Fruit fly (Drosophila melanogaster) whole organism, embryonic: ENCODE data around the gene msps.

Source experiments
- CG11085 ChIP-seq: fragments of 200-800 bp; sonication (Bioruptor generic); IDR thresholded peaks from 2 replicates; pipeline ENCODE4 v1.3.6; 2022; ENCODE audit warnings: missing biosample characterization, missing genetic modification characterization
- CG1529 ChIP-seq: fragments of 200-800 bp; sonication (Bioruptor generic); optimal IDR thresholded peaks from 3 replicates; lab custom pipeline; 2018; ENCODE audit warnings: missing biosample characterization, missing genetic modification characterization
- CG1603 ChIP-seq: fragments of 200-800 bp; sonication (Bioruptor generic); optimal IDR thresholded peaks from 2 replicates; lab custom pipeline; 2019; ENCODE audit warnings: missing biosample characterization, mild to moderate bottlenecking, missing genetic modification characterization, moderate library complexity
- CG17328 ChIP-seq: fragments of 200-800 bp; sonication (Bioruptor generic); IDR thresholded peaks from 2 replicates; pipeline ENCODE4 v1.3.6; 2022; ENCODE audit warnings: missing biosample characterization, missing genetic modification characterization
- CG17359 ChIP-seq: fragments of 200-800 bp; sonication (Bioruptor generic); optimal IDR thresholded peaks from 3 replicates; lab custom pipeline; 2018; ENCODE audit warnings: missing biosample characterization, mild to moderate bottlenecking, missing genetic modification characterization, moderate library complexity
- CG17912 ChIP-seq: fragments of 200-800 bp; sonication (Bioruptor generic); optimal IDR thresholded peaks from 2 replicates; lab custom pipeline; 2018; ENCODE audit warnings: missing biosample characterization, mild to moderate bottlenecking, missing genetic modification characterization
- CG18764 ChIP-seq: fragments of 200-800 bp; sonication (Bioruptor generic); optimal IDR thresholded peaks from 3 replicates; lab custom pipeline; 2016; ENCODE audit warnings: missing biosample characterization, missing genetic modification characterization
- CG2116 ChIP-seq: fragments of 200-800 bp; sonication (Bioruptor generic); optimal IDR thresholded peaks from 3 replicates; lab custom pipeline; 2018; ENCODE audit warnings: missing biosample characterization, mild to moderate bottlenecking, missing genetic modification characterization
- CG2712 ChIP-seq: fragments of 200-800 bp; optimal IDR thresholded peaks from 3 replicates; lab custom pipeline; 2019; ENCODE audit warnings: missing biosample characterization, mild to moderate bottlenecking, missing genetic modification characterization, moderate library complexity
- CG3163 ChIP-seq: fragments of 200-800 bp; sonication (Bioruptor generic); optimal IDR thresholded peaks from 3 replicates; lab custom pipeline; 2016; ENCODE audit warnings: missing biosample characterization, missing genetic modification characterization
- CG33557 ChIP-seq: fragments of 200-800 bp; sonication (Bioruptor generic); optimal IDR thresholded peaks from 2 replicates; lab custom pipeline; 2019; ENCODE audit warnings: missing biosample characterization, mild to moderate bottlenecking, missing genetic modification characterization, moderate library complexity
- CG3407 ChIP-seq: fragments of 200-800 bp; sonication (Bioruptor generic); optimal IDR thresholded peaks from 2 replicates; lab custom pipeline; 2018; ENCODE audit warnings: missing biosample characterization, mild to moderate bottlenecking, missing genetic modification characterization
- CG4282 ChIP-seq: fragments of 200-800 bp; sonication (Bioruptor generic); optimal IDR thresholded peaks from 2 replicates; lab custom pipeline; 2016; ENCODE audit warnings: missing biosample characterization, missing genetic modification characterization
- CG4424 ChIP-seq: fragments of 200-800 bp; sonication (Bioruptor generic); optimal IDR thresholded peaks from 3 replicates; lab custom pipeline; 2016; ENCODE audit warnings: missing biosample characterization, missing genetic modification characterization
- CG4854 ChIP-seq: fragments of 200-800 bp; sonication (Bioruptor generic); optimal IDR thresholded peaks from 2 replicates; lab custom pipeline; 2016; ENCODE audit warnings: missing biosample characterization, missing genetic modification characterization, inconsistent platforms
- CG5180 ChIP-seq: fragments of 200-800 bp; sonication (Bioruptor generic); optimal IDR thresholded peaks from 3 replicates; lab custom pipeline; 2017; ENCODE audit warnings: missing biosample characterization, missing genetic modification characterization, mild to moderate bottlenecking, moderate library complexity, missing genetic modification reagents
- CG7556 ChIP-seq: fragments of 200-800 bp; sonication (Bioruptor generic); optimal IDR thresholded peaks from 2 replicates; lab custom pipeline; 2017; ENCODE audit warnings: missing biosample characterization, mild to moderate bottlenecking, missing genetic modification characterization
- E2f2 ChIP-seq: fragments of 200-800 bp; sonication (Bioruptor generic); IDR thresholded peaks from 2 replicates; pipeline ENCODE4 v1.3.6; 2022; ENCODE audit warnings: missing biosample characterization, missing genetic modification characterization
- Fer1 ChIP-seq: fragments of 200-800 bp; sonication (Bioruptor generic); optimal IDR thresholded peaks from 2 replicates; lab custom pipeline; 2017; ENCODE audit warnings: missing biosample characterization, mild to moderate bottlenecking, missing genetic modification characterization
- Fer2 ChIP-seq: fragments of 200-800 bp; sonication (Bioruptor generic); optimal IDR thresholded peaks from 2 replicates; lab custom pipeline; 2018; ENCODE audit warnings: missing biosample characterization, mild to moderate bottlenecking, missing genetic modification characterization, moderate library complexity
- HLH4C ChIP-seq: fragments of 200-800 bp; sonication (Bioruptor generic); IDR thresholded peaks from 3 replicates; pipeline ENCODE4 v1.3.6; 2022; ENCODE audit warnings: missing biosample characterization, missing genetic modification characterization; ENCODE audit not compliant: partially characterized antibody
- Mad ChIP-seq: fragments of 200-800 bp; sonication (Bioruptor generic); optimal IDR thresholded peaks from 2 replicates; lab custom pipeline; 2016; ENCODE audit warnings: missing biosample characterization, missing genetic modification characterization
- Ravus ChIP-seq: fragments of 200-800 bp; sonication (Bioruptor generic); IDR thresholded peaks from 2 replicates; pipeline ENCODE4 v1.3.6; 2022; ENCODE audit warnings: missing biosample characterization, missing genetic modification characterization
- Sox100B ChIP-seq: fragments of 200-800 bp; sonication (Bioruptor generic); optimal IDR thresholded peaks from 3 replicates; lab custom pipeline; 2018; ENCODE audit warnings: missing biosample characterization, mild to moderate bottlenecking, missing genetic modification characterization
- Vsx1 ChIP-seq: fragments of 200-800 bp; sonication (Bioruptor generic); optimal IDR thresholded peaks from 2 replicates; lab custom pipeline; 2017; ENCODE audit warnings: missing biosample characterization, mild to moderate bottlenecking, missing genetic modification characterization, missing genetic modification reagents
- bcd ChIP-seq: fragments of 200-800 bp; sonication (Bioruptor generic); optimal IDR thresholded peaks from 2 replicates; lab custom pipeline; 2017; ENCODE audit warnings: missing biosample characterization, mild to moderate bottlenecking, missing genetic modification characterization
- btn ChIP-seq: fragments of 200-800 bp; sonication (Bioruptor generic); optimal IDR thresholded peaks from 2 replicates; lab custom pipeline; 2016; ENCODE audit warnings: missing biosample characterization, missing genetic modification characterization
- cad ChIP-seq: fragments of >200 bp; optimal IDR thresholded peaks from 2 replicates; lab custom pipeline; 2017; ENCODE audit warnings: missing biosample characterization, missing genetic modification characterization
- cwo ChIP-seq: fragments of 200-800 bp; sonication (Bioruptor generic); optimal IDR thresholded peaks from 3 replicates; lab custom pipeline; 2017; ENCODE audit warnings: missing biosample characterization, missing genetic modification characterization, mild to moderate bottlenecking, moderate library complexity, missing genetic modification reagents
- da ChIP-seq: fragments of 200-800 bp; sonication (Bioruptor generic); optimal IDR thresholded peaks from 2 replicates; lab custom pipeline; 2016; ENCODE audit warnings: missing biosample characterization, missing genetic modification characterization
- dan ChIP-seq: fragments of 200-800 bp; sonication (Bioruptor generic); IDR thresholded peaks from 2 replicates; pipeline ENCODE4 v1.3.6; 2022; ENCODE audit warnings: missing biosample characterization, missing genetic modification characterization
- eve ChIP-seq, 2 experiments: fragments of >200 bp; optimal IDR thresholded peaks; 2 replicates each; lab custom pipeline; 2017; ENCODE audit warnings: missing biosample characterization in 2 of 2, missing genetic modification characterization in 2 of 2
- exex ChIP-seq: fragments of 200-800 bp; sonication (Bioruptor generic); optimal IDR thresholded peaks from 4 replicates; lab custom pipeline; 2018; ENCODE audit warnings: missing biosample characterization, mild to moderate bottlenecking, missing genetic modification characterization, moderate library complexity
- ftz-f1 ChIP-seq: fragments of 200-800 bp; sonication (Bioruptor generic); optimal IDR thresholded peaks from 2 replicates; lab custom pipeline; 2016; ENCODE audit warnings: missing biosample characterization, missing genetic modification characterization
- gce ChIP-seq: fragments of 200-800 bp; sonication (Bioruptor generic); IDR thresholded peaks from 3 replicates; pipeline ENCODE4 v1.3.6; 2022; ENCODE audit warnings: missing biosample characterization, missing genetic modification characterization
- gsb-n ChIP-seq: fragments of 200-800 bp; sonication (Bioruptor generic); optimal IDR thresholded peaks from 3 replicates; lab custom pipeline; 2018; ENCODE audit warnings: missing biosample characterization, mild to moderate bottlenecking, missing genetic modification characterization
- hbn ChIP-seq: fragments of 200-800 bp; sonication (Bioruptor generic); IDR thresholded peaks from 2 replicates; pipeline ENCODE4 v1.3.6; 2022; ENCODE audit warnings: missing biosample characterization, missing genetic modification characterization; ENCODE audit not compliant: partially characterized antibody
- inv ChIP-seq: fragments of 200-800 bp; sonication (Bioruptor generic); IDR thresholded peaks from 2 replicates; pipeline ENCODE4 v1.3.6; 2022; ENCODE audit warnings: missing biosample characterization, missing genetic modification characterization; ENCODE audit not compliant: partially characterized antibody
- nmo ChIP-seq: fragments of 200-800 bp; sonication (Bioruptor generic); optimal IDR thresholded peaks from 2 replicates; lab custom pipeline; 2018; ENCODE audit warnings: missing biosample characterization, mild to moderate bottlenecking, missing genetic modification characterization, moderate library complexity
- pb ChIP-seq: fragments of 200-800 bp; sonication (Bioruptor generic); optimal IDR thresholded peaks from 3 replicates; lab custom pipeline; 2016; ENCODE audit warnings: missing biosample characterization, missing genetic modification characterization
- peb ChIP-seq: fragments of 200-800 bp; sonication (Bioruptor generic); IDR thresholded peaks from 2 replicates; pipeline ENCODE4 v1.3.6; 2022; ENCODE audit warnings: missing biosample characterization, missing genetic modification characterization
- pros ChIP-seq: fragments of 200-800 bp; sonication (Bioruptor generic); optimal IDR thresholded peaks from 3 replicates; lab custom pipeline; 2019; ENCODE audit warnings: missing biosample characterization, mild to moderate bottlenecking, missing genetic modification characterization, moderate library complexity
- repo ChIP-seq: fragments of 200-800 bp; sonication (Bioruptor generic); optimal IDR thresholded peaks from 2 replicates; lab custom pipeline; 2016; ENCODE audit warnings: missing biosample characterization, missing genetic modification characterization
- run ChIP-seq: fragments of 200-800 bp; sonication (Bioruptor generic); optimal IDR thresholded peaks from 3 replicates; lab custom pipeline; 2018; ENCODE audit warnings: missing biosample characterization, mild to moderate bottlenecking, missing genetic modification characterization
- schlank ChIP-seq: fragments of 200-800 bp; sonication (Bioruptor generic); optimal IDR thresholded peaks from 2 replicates; lab custom pipeline; 2018; ENCODE audit warnings: missing biosample characterization, mild to moderate bottlenecking, missing genetic modification characterization
- sisA ChIP-seq: fragments of 200-800 bp; sonication (Bioruptor generic); IDR thresholded peaks from 2 replicates; pipeline ENCODE4 v1.3.6; 2022; ENCODE audit warnings: missing biosample characterization, missing genetic modification characterization
- slbo ChIP-seq: fragments of 200-800 bp; sonication (Bioruptor generic); IDR thresholded peaks from 2 replicates; pipeline ENCODE4 v1.3.6; 2022; ENCODE audit warnings: missing biosample characterization, missing genetic modification characterization
- sna ChIP-seq: fragments of 200-800 bp; sonication (Bioruptor generic); IDR thresholded peaks from 2 replicates; pipeline ENCODE4 v1.3.6; 2022; ENCODE audit warnings: missing biosample characterization, missing genetic modification characterization; ENCODE audit not compliant: partially characterized antibody
- zen ChIP-seq: fragments of 200-800 bp; sonication (Bioruptor generic); optimal IDR thresholded peaks from 3 replicates; lab custom pipeline; 2018; ENCODE audit warnings: missing biosample characterization, mild to moderate bottlenecking, missing genetic modification characterization, moderate library complexity

The msps gene

DNA sequence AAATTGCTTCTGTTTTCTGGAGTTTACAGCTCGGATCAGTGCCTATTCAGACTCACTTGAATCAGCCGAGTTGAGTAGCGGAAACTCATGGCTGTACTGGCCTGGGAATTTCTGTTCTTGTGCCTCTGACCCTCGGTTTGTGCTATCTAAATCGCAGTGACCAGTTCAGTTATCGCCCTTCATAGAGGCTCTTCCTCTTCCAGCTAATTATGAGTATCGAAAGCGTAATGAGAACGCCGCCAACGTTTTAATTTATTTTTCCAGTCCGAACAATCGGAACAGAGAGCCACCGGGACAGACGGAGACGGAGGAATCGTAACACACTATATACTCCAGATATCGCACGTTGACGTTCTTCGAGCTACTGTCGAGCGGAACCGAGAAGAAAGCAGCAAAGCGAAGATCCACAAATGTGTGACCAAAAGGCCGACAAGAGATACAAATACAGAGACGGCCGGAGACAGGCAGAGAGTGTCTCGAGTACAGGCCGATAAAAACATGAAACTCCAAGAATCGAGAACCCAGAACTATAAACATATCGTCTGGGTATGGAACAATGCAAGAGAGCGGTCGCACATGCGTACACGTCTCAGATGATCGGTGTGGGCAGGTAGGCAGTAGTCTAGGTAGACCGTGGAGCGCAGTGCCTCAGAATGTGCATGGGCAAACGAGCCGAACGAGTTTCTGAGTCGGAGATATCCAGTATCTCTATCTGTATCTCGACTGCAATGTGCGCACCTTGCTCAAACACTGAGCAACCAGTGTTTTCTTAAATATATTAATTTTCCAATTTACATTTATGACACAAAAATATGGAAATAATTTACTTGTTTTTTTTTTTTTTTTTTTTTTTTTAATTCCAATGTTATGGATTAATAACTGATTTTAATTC is 21.3 kb downstream of the msps start (continued):
- peak; percentile 48 for TF ChIP-seq CG1529 (GFP tag; lab: Kevin White, UChicago)
- peak; percentile 22 for TF ChIP-seq run (tag; lab: Kevin White, UChicago)
- peak; percentile 85 for TF ChIP-seq pros (GFP tag; lab: Kevin White, UChicago)
- peak; percentile 72 for TF ChIP-seq CG7556
- TF ChIP-seq exex, result peak; percentile 86
- no peak for TF ChIP-seq ftz-f1 (GFP tag; lab: Kevin White, UChicago)
- no peak for TF ChIP-seq repo
- TF ChIP-seq E2f2 (GFP tag; lab: Robert Waterston, UW), result peak; percentile 56
- TF ChIP-seq CG1603 (tag; lab: Kevin White, UChicago), result no peak
- no peak for TF ChIP-seq schlank
- TF ChIP-seq Sox100B (GFP tag; lab: Kevin White, UChicago), result peak; percentile 66
- no peak for TF ChIP-seq CG3163 (GFP tag; lab: Kevin White, UChicago)
- TF ChIP-seq gce (GFP tag; lab: Robert Waterston, UW), result 0 out of 3 replicates have a peak, but pooled peaks have one; percentile 35
- TF ChIP-seq CG2712, result peak; percentile 92
- TF ChIP-seq sisA (GFP tag; lab: Robert Waterston, UW), result peak; percentile 69
- no peak for TF ChIP-seq CG4282
- no peak for TF ChIP-seq pb
- peak; percentile 69 for TF ChIP-seq zen (tag; lab: Kevin White, UChicago)
- TF ChIP-seq sna (GFP tag; lab: Robert Waterston, UW), result no peak
- TF ChIP-seq Fer2 (tag; lab: Kevin White, UChicago), result no peak
- peak; percentile 18 for TF ChIP-seq Mad (GFP tag; lab: Kevin White, UChicago)
- TF ChIP-seq CG3407, result peak; percentile 61
- TF ChIP-seq hbn, result no peak
- TF ChIP-seq Ravus, result peak; percentile 17; the same call in 1 of the 2 replicates
- TF ChIP-seq CG33557, result peak; percentile 56
- peak; percentile 10 for TF ChIP-seq cwo
- peak; percentile 40 for TF ChIP-seq CG2116 (GFP tag; lab: Kevin White, UChicago)
- TF ChIP-seq CG4424, result peak; percentile 84
- TF ChIP-seq Vsx1 (GFP tag; lab: Kevin White, UChicago), result peak; percentile 94
- TF ChIP-seq HLH4C (GFP tag; lab: Robert Waterston, UW), result no peak
- TF ChIP-seq CG17328, result peak; percentile 91
- peak; percentile 57 for TF ChIP-seq peb
- TF ChIP-seq CG5180, result no peak
- peak; percentile 77 for TF ChIP-seq gsb-n
- TF ChIP-seq CG4854 (GFP tag; lab: Kevin White, UChicago), result no peak
- TF ChIP-seq nmo (GFP tag; lab: Kevin White, UChicago), result peak; percentile 64
- no peak for TF ChIP-seq CG17912 (GFP tag; lab: Kevin White, UChicago)
- TF ChIP-seq inv (GFP tag; lab: Robert Waterston, UW), result no peak
- no peak for TF ChIP-seq cad (GFP tag; lab: Kevin White, UChicago)
- TF ChIP-seq da (GFP tag; lab: Kevin White, UChicago), result no peak
- TF ChIP-seq CG18764 (GFP tag; lab: Kevin White, UChicago), result peak; percentile 41
- no peak for TF ChIP-seq dan (GFP tag; lab: Robert Waterston, UW)
- no peak for TF ChIP-seq Fer1 (GFP tag; lab: Kevin White, UChicago)
- TF ChIP-seq eve (GFP tag; optimal IDR thresholded peaks at IDR 0.05; lab: Kevin White, UChicago), result no peak
- peak; percentile 47 for TF ChIP-seq CG17359 (tag; lab: Kevin White, UChicago)
- TF ChIP-seq bcd (GFP tag; lab: Kevin White, UChicago), result peak; percentile 34
- no peak for TF ChIP-seq CG11085 (GFP tag; lab: Robert Waterston, UW)
- no peak for TF ChIP-seq btn (GFP tag; lab: Kevin White, UChicago)
- TF ChIP-seq slbo, result peak; percentile 39
